Fruit fly (Drosophila melanogaster) whole organism, embryonic: ENCODE data around the gene Gprk2.

Source experiments
- ATbp ChIP-seq: fragments of 200-800 bp; sonication (Bioruptor generic); optimal IDR thresholded peaks from 2 replicates; lab custom pipeline; 2017; ENCODE audit warnings: missing biosample characterization, mild to moderate bottlenecking, missing genetic modification characterization, missing genetic modification reagents
- Atf6 ChIP-seq: fragments of 200-800 bp; sonication (Bioruptor generic); IDR thresholded peaks from 2 replicates; pipeline ENCODE4 v1.3.6; 2022; ENCODE audit warnings: missing biosample characterization, missing genetic modification characterization
- Bdp1 ChIP-seq: fragments of 200-800 bp; sonication (Bioruptor generic); optimal IDR thresholded peaks from 3 replicates; lab custom pipeline; 2016; ENCODE audit warnings: missing biosample characterization, missing genetic modification characterization
- Bgb ChIP-seq: fragments of 200-800 bp; sonication (Bioruptor generic); IDR thresholded peaks from 2 replicates; pipeline ENCODE4 v1.3.6; 2022; ENCODE audit warnings: missing biosample characterization, missing genetic modification characterization; ENCODE audit not compliant: partially characterized antibody
- Bteb2 ChIP-seq: fragments of 200-800 bp; sonication (Bioruptor generic); optimal IDR thresholded peaks from 2 replicates; lab custom pipeline; 2016; ENCODE audit warnings: missing biosample characterization, missing genetic modification characterization
- CG10209 ChIP-seq: fragments of 200-800 bp; sonication (Bioruptor generic); optimal IDR thresholded peaks from 3 replicates; lab custom pipeline; 2017; ENCODE audit warnings: missing biosample characterization, mild to moderate bottlenecking, missing genetic modification characterization, missing genetic modification reagents
- CG10274 ChIP-seq: fragments of 200-800 bp; sonication (Bioruptor generic); optimal IDR thresholded peaks from 3 replicates; lab custom pipeline; 2017; ENCODE audit warnings: missing biosample characterization, mild to moderate bottlenecking, missing genetic modification characterization
- CG10431 ChIP-seq: fragments of 200-800 bp; sonication (Bioruptor generic); optimal IDR thresholded peaks from 3 replicates; lab custom pipeline; 2018; ENCODE audit warnings: missing biosample characterization, mild to moderate bottlenecking, missing genetic modification characterization
- CG10543 ChIP-seq: fragments of 200-800 bp; sonication (Bioruptor generic); optimal IDR thresholded peaks from 3 replicates; lab custom pipeline; 2017; ENCODE audit warnings: missing biosample characterization, mild to moderate bottlenecking, missing genetic modification characterization, moderate library complexity
- CG14860 ChIP-seq: fragments of 200-800 bp; sonication (Bioruptor generic); IDR thresholded peaks from 3 replicates; pipeline ENCODE4 v1.3.6; 2022; ENCODE audit warnings: missing biosample characterization, missing genetic modification characterization; ENCODE audit not compliant: partially characterized antibody
- CG15269 ChIP-seq: fragments of 200-800 bp; sonication (Bioruptor generic); optimal IDR thresholded peaks from 2 replicates; lab custom pipeline; 2018; ENCODE audit warnings: missing biosample characterization, mild to moderate bottlenecking, missing genetic modification characterization, moderate library complexity
- CG17612 ChIP-seq: fragments of 200-800 bp; sonication (Bioruptor generic); IDR thresholded peaks from 2 replicates; pipeline ENCODE4 v1.3.6; 2022; ENCODE audit warnings: missing biosample characterization, missing genetic modification characterization
- CG2202 ChIP-seq: fragments of 200-800 bp; sonication (Bioruptor generic); optimal IDR thresholded peaks from 2 replicates; lab custom pipeline; 2018; ENCODE audit warnings: missing biosample characterization, mild to moderate bottlenecking, missing genetic modification characterization
- CG31441 ChIP-seq: fragments of 200-800 bp; sonication (Bioruptor generic); IDR thresholded peaks from 2 replicates; pipeline ENCODE4 v1.3.6; 2022; ENCODE audit warnings: missing biosample characterization, missing genetic modification characterization
- CG32532 ChIP-seq: fragments of 200-800 bp; sonication (Bioruptor generic); IDR thresholded peaks from 2 replicates; pipeline ENCODE4 v1.3.6; 2022; ENCODE audit warnings: missing biosample characterization, missing genetic modification characterization
- CG6765 ChIP-seq: fragments of 200-800 bp; sonication (Bioruptor generic); optimal IDR thresholded peaks from 3 replicates; lab custom pipeline; 2017; ENCODE audit warnings: missing biosample characterization, mild to moderate bottlenecking, missing genetic modification characterization
- CG7271 ChIP-seq: fragments of 200-800 bp; sonication (Bioruptor generic); optimal IDR thresholded peaks from 2 replicates; lab custom pipeline; 2018; ENCODE audit warnings: missing biosample characterization, mild to moderate bottlenecking, missing genetic modification characterization, moderate library complexity
- CG8359 ChIP-seq: fragments of 200-800 bp; sonication (Bioruptor generic); optimal IDR thresholded peaks from 2 replicates; lab custom pipeline; 2017; ENCODE audit warnings: missing biosample characterization, mild to moderate bottlenecking, missing genetic modification characterization, borderline replicate concordance
- Dip3 ChIP-seq: fragments of 200-800 bp; sonication (Bioruptor generic); optimal IDR thresholded peaks from 3 replicates; lab custom pipeline; 2016; ENCODE audit warnings: missing biosample characterization, missing genetic modification characterization
- HLH3B ChIP-seq: fragments of 200-800 bp; sonication (Bioruptor generic); IDR thresholded peaks from 2 replicates; pipeline ENCODE4 v1.3.6; 2022; ENCODE audit warnings: missing biosample characterization, missing genetic modification characterization
- Hr51 ChIP-seq, 2 experiments: fragments of 200-800 bp; sonication (Bioruptor generic); optimal IDR thresholded peaks; 2 replicates in 1 of 2; 3 replicates in 1 of 2; lab custom pipeline; 2016 to 2018; ENCODE audit warnings: missing biosample characterization in 2 of 2, missing genetic modification characterization in 2 of 2, mild to moderate bottlenecking in 1 of 2, moderate library complexity in 1 of 2
- Max ChIP-seq: fragments of 200-800 bp; sonication (Bioruptor generic); optimal IDR thresholded peaks from 2 replicates; lab custom pipeline; 2016; ENCODE audit warnings: missing biosample characterization, mild to moderate bottlenecking, missing genetic modification characterization
- NC2α ChIP-seq: fragments of 200-800 bp; sonication (Bioruptor generic); optimal IDR thresholded peaks from 2 replicates; lab custom pipeline; 2016; ENCODE audit warnings: missing biosample characterization, missing genetic modification characterization
- PHDP ChIP-seq: fragments of 200-800 bp; sonication (Bioruptor generic); optimal IDR thresholded peaks from 3 replicates; lab custom pipeline; 2018; ENCODE audit warnings: missing biosample characterization, mild to moderate bottlenecking, missing genetic modification characterization, moderate library complexity
- Sox100B ChIP-seq: fragments of 200-800 bp; sonication (Bioruptor generic); optimal IDR thresholded peaks from 3 replicates; lab custom pipeline; 2018; ENCODE audit warnings: missing biosample characterization, mild to moderate bottlenecking, missing genetic modification characterization
- Sry-β ChIP-seq: fragments of 200-800 bp; sonication (Bioruptor generic); optimal IDR thresholded peaks from 2 replicates; lab custom pipeline; 2018; ENCODE audit warnings: missing biosample characterization, mild to moderate bottlenecking, missing genetic modification characterization, moderate library complexity
- Ssrp ChIP-seq: fragments of 200-800 bp; sonication (Bioruptor generic); optimal IDR thresholded peaks from 2 replicates; lab custom pipeline; 2018; ENCODE audit warnings: missing biosample characterization, mild to moderate bottlenecking, missing genetic modification characterization, moderate library complexity
- bbx ChIP-seq: fragments of 200-800 bp; sonication (Bioruptor generic); IDR thresholded peaks from 2 replicates; pipeline ENCODE4 v1.3.6; 2022; ENCODE audit warnings: missing biosample characterization, missing genetic modification characterization; ENCODE audit not compliant: partially characterized antibody
- bowl ChIP-seq: fragments of 200-800 bp; sonication (Bioruptor generic); IDR thresholded peaks from 2 replicates; pipeline ENCODE4 v1.3.6; 2022; ENCODE audit warnings: missing biosample characterization, missing genetic modification characterization
- cas ChIP-seq: fragments of 200-800 bp; sonication (Bioruptor generic); IDR thresholded peaks from 2 replicates; pipeline ENCODE4 v1.3.6; 2022; ENCODE audit warnings: missing biosample characterization, missing genetic modification characterization
- dimm ChIP-seq: fragments of 200-800 bp; sonication (Bioruptor generic); IDR thresholded peaks from 2 replicates; pipeline ENCODE4 v1.3.6; 2022; ENCODE audit warnings: missing biosample characterization, missing genetic modification characterization
- dpn ChIP-seq, 2 experiments: fragments of 200-800 bp; sonication (Bioruptor generic); optimal IDR thresholded peaks; 3 replicates each; lab custom pipeline; 2016; ENCODE audit warnings: missing biosample characterization in 2 of 2, missing genetic modification characterization in 2 of 2
- emc ChIP-seq: fragments of 200-800 bp; sonication (Bioruptor generic); optimal IDR thresholded peaks from 2 replicates; lab custom pipeline; 2016; ENCODE audit warnings: missing biosample characterization, missing genetic modification characterization
- ham ChIP-seq: fragments of 200-800 bp; sonication (Bioruptor generic); IDR thresholded peaks from 2 replicates; pipeline ENCODE4 v1.3.6; 2022; ENCODE audit warnings: missing biosample characterization, missing genetic modification characterization
- kay ChIP-seq: fragments of 200-800 bp; sonication (Bioruptor generic); optimal IDR thresholded peaks from 2 replicates; lab custom pipeline; 2016; ENCODE audit warnings: missing biosample characterization, missing genetic modification characterization
- lmd ChIP-seq: fragments of 200-800 bp; sonication (Bioruptor generic); IDR thresholded peaks from 2 replicates; pipeline ENCODE4 v1.3.6; 2022; ENCODE audit warnings: missing biosample characterization, missing genetic modification characterization
- nmo ChIP-seq: fragments of 200-800 bp; sonication (Bioruptor generic); optimal IDR thresholded peaks from 2 replicates; lab custom pipeline; 2018; ENCODE audit warnings: missing biosample characterization, mild to moderate bottlenecking, missing genetic modification characterization, moderate library complexity
- oc ChIP-seq: fragments of 200-800 bp; sonication (Bioruptor generic); optimal IDR thresholded peaks from 2 replicates; lab custom pipeline; 2018; ENCODE audit warnings: missing biosample characterization, mild to moderate bottlenecking, missing genetic modification characterization, moderate library complexity
- odd ChIP-seq: fragments of 200-800 bp; sonication (Bioruptor generic); optimal IDR thresholded peaks from 2 replicates; lab custom pipeline; 2017; ENCODE audit warnings: missing biosample characterization, mild to moderate bottlenecking, missing genetic modification characterization
- org-1 ChIP-seq: fragments of 200-800 bp; sonication (Bioruptor generic); optimal IDR thresholded peaks from 2 replicates; lab custom pipeline; 2017; ENCODE audit warnings: missing biosample characterization, missing genetic modification characterization
- pho ChIP-seq: fragments of 200-800 bp; sonication (Bioruptor generic); optimal IDR thresholded peaks from 2 replicates; lab custom pipeline; 2016; ENCODE audit warnings: missing biosample characterization, missing genetic modification characterization
- schlank ChIP-seq: fragments of 200-800 bp; sonication (Bioruptor generic); optimal IDR thresholded peaks from 2 replicates; lab custom pipeline; 2018; ENCODE audit warnings: missing biosample characterization, mild to moderate bottlenecking, missing genetic modification characterization
- sim ChIP-seq: fragments of 200-800 bp; sonication (Bioruptor generic); IDR thresholded peaks from 2 replicates; pipeline ENCODE4 v1.3.6; 2022; ENCODE audit warnings: missing biosample characterization, missing genetic modification characterization
- sima ChIP-seq: fragments of 200-800 bp; sonication (Bioruptor generic); optimal IDR thresholded peaks from 2 replicates; lab custom pipeline; 2016; ENCODE audit warnings: missing biosample characterization, missing genetic modification characterization
- tap ChIP-seq: fragments of 200-800 bp; optimal IDR thresholded peaks from 3 replicates; lab custom pipeline; 2019; ENCODE audit warnings: missing biosample characterization, mild to moderate bottlenecking, missing genetic modification characterization, moderate library complexity
- tin ChIP-seq: fragments of 200-800 bp; sonication (Bioruptor generic); optimal IDR thresholded peaks from 3 replicates; lab custom pipeline; 2016; ENCODE audit warnings: missing biosample characterization, missing genetic modification characterization
- twi ChIP-seq: fragments of 200-800 bp; optimal IDR thresholded peaks from 2 replicates; lab custom pipeline; 2019; ENCODE audit warnings: missing biosample characterization, mild to moderate bottlenecking, missing genetic modification characterization, moderate library complexity
- unpg ChIP-seq: fragments of 200-800 bp; sonication (Bioruptor generic); optimal IDR thresholded peaks from 3 replicates; lab custom pipeline; 2018; ENCODE audit warnings: missing biosample characterization, mild to moderate bottlenecking, missing genetic modification characterization, moderate library complexity
- wdn ChIP-seq: fragments of 200-800 bp; sonication (Bioruptor generic); IDR thresholded peaks from 2 replicates; pipeline ENCODE4 v1.3.6; 2022; ENCODE audit warnings: missing biosample characterization, missing genetic modification characterization
- zen ChIP-seq: fragments of 200-800 bp; sonication (Bioruptor generic); optimal IDR thresholded peaks from 3 replicates; lab custom pipeline; 2018; ENCODE audit warnings: missing biosample characterization, mild to moderate bottlenecking, missing genetic modification characterization, moderate library complexity
- zf30C ChIP-seq: fragments of 200-800 bp; sonication (Bioruptor generic); optimal IDR thresholded peaks from 3 replicates; lab custom pipeline; 2018; ENCODE audit warnings: missing biosample characterization, mild to moderate bottlenecking, missing genetic modification characterization

The Gprk2 gene

dm6 chr3R:31424427-31424826 lies 19.4 kb downstream of the Gprk2 start (continued):
- peak; percentile 49 for TF ChIP-seq lmd (GFP tag; lab: Robert Waterston, UW)
- no peak for TF ChIP-seq dimm (GFP tag; lab: Robert Waterston, UW)
- no peak for TF ChIP-seq ham (GFP tag; lab: Robert Waterston, UW)
- TF ChIP-seq CG7271 (tag; lab: Kevin White, UChicago), result no peak
- TF ChIP-seq zen, result no peak
- TF ChIP-seq Sox100B (GFP tag; lab: Kevin White, UChicago), result no peak
- TF ChIP-seq ATbp, result no peak
- no peak for TF ChIP-seq PHDP (tag; lab: Kevin White, UChicago)
- TF ChIP-seq CG6765, result no peak
- no peak for TF ChIP-seq CG17612
- TF ChIP-seq CG10431 (GFP tag; lab: Kevin White, UChicago), result no peak
- no peak for TF ChIP-seq cas
- no peak for TF ChIP-seq Bdp1 (GFP tag; lab: Kevin White, UChicago)
- TF ChIP-seq bowl (GFP tag; lab: Robert Waterston, UW), result no peak
- TF ChIP-seq unpg (GFP tag; lab: Kevin White, UChicago), result no peak
- TF ChIP-seq Hr51 (GFP tag; optimal IDR thresholded peaks at IDR 0.05; lab: Kevin White, UChicago), result peak in 1 of 2 experiments; percentile 28
- no peak for TF ChIP-seq odd (GFP tag; lab: Kevin White, UChicago)
- peak; percentile 53; the same call in 1 of the 2 replicates for TF ChIP-seq CG32532
- no peak for TF ChIP-seq kay (GFP tag; lab: Kevin White, UChicago)
- no peak for TF ChIP-seq nmo (GFP tag; lab: Kevin White, UChicago)
- no peak for TF ChIP-seq Bgb (GFP tag; lab: Robert Waterston, UW)
- TF ChIP-seq wdn, result no peak
- TF ChIP-seq Bteb2 (GFP tag; lab: Kevin White, UChicago), result no peak
- no peak for TF ChIP-seq sima (GFP tag; lab: Kevin White, UChicago)
- peak; percentile 45 for TF ChIP-seq Atf6 (GFP tag; lab: Robert Waterston, UW)
- TF ChIP-seq bbx (GFP tag; lab: Robert Waterston, UW), result no peak
- TF ChIP-seq CG10543 (GFP tag; lab: Kevin White, UChicago), result no peak
- TF ChIP-seq CG31441 (GFP tag; lab: Robert Waterston, UW), result no peak
- no peak for TF ChIP-seq CG10274
- 0 out of 2 replicates have a peak, but pooled peaks have one; percentile 15 for TF ChIP-seq HLH3B (GFP tag; lab: Robert Waterston, UW)
- TF ChIP-seq org-1, result no peak
- TF ChIP-seq CG10209 (GFP tag; lab: Kevin White, UChicago), result peak; percentile 15
- TF ChIP-seq Ssrp (tag; lab: Kevin White, UChicago), result no peak
- TF ChIP-seq dpn (GFP tag; optimal IDR thresholded peaks at IDR 0.05; lab: Kevin White, UChicago), result peak in 1 of 2 experiments; percentile 13
- no peak for TF ChIP-seq oc
- no peak for TF ChIP-seq CG2202 (tag; lab: Kevin White, UChicago)
- TF ChIP-seq Max (GFP tag; lab: Kevin White, UChicago), result no peak
- TF ChIP-seq Dip3 (GFP tag; lab: Kevin White, UChicago), result no peak
- no peak for TF ChIP-seq CG14860 (GFP tag; lab: Robert Waterston, UW)
- no peak for TF ChIP-seq tin
- no peak for TF ChIP-seq schlank (tag; lab: Kevin White, UChicago)
- TF ChIP-seq CG8359 (GFP tag; lab: Kevin White, UChicago), result no peak
- TF ChIP-seq NC2α, result no peak
- no peak for TF ChIP-seq tap (tag; lab: Kevin White, UChicago)
- TF ChIP-seq sim (GFP tag; lab: Robert Waterston, UW), result no peak
- TF ChIP-seq twi (tag; lab: Kevin White, UChicago), result no peak
- no peak for TF ChIP-seq pho (GFP tag; lab: Kevin White, UChicago)
- TF ChIP-seq emc (GFP tag; lab: Kevin White, UChicago), result no peak
- peak; percentile 12 for TF ChIP-seq CG15269 (tag; lab: Kevin White, UChicago)
- no peak for TF ChIP-seq zf30C
- no peak for TF ChIP-seq Sry-β (GFP tag; lab: Kevin White, UChicago)
